Fruit fly (Drosophila melanogaster) whole organism, embryonic: ENCODE results near the gene dtn.

Experiments used
- Aef1 ChIP-seq: fragments of 200-800 bp; sonication (Bioruptor generic); IDR thresholded peaks from 3 replicates; pipeline ENCODE4 v1.3.6; 2022; ENCODE audit warnings: missing biosample characterization, missing genetic modification characterization
- Atf-2 ChIP-seq: fragments of 200-800 bp; sonication (Bioruptor generic); optimal IDR thresholded peaks from 2 replicates; lab custom pipeline; 2016; ENCODE audit warnings: missing biosample characterization, missing genetic modification characterization
- CG10366 ChIP-seq: fragments of 200-800 bp; sonication (Bioruptor generic); IDR thresholded peaks from 2 replicates; pipeline ENCODE4 v1.3.6; 2022; ENCODE audit warnings: missing biosample characterization, missing genetic modification characterization
- CG10565 ChIP-seq: fragments of 200-800 bp; sonication (Bioruptor generic); optimal IDR thresholded peaks from 3 replicates; lab custom pipeline; 2016; ENCODE audit warnings: missing biosample characterization, mild to moderate bottlenecking, missing genetic modification characterization
- CG10979 ChIP-seq: fragments of 200-800 bp; sonication (Bioruptor generic); optimal IDR thresholded peaks from 2 replicates; lab custom pipeline; 2018; ENCODE audit warnings: missing biosample characterization, mild to moderate bottlenecking, missing genetic modification characterization, moderate library complexity
- CG11398 ChIP-seq: fragments of 200-800 bp; sonication (Bioruptor generic); optimal IDR thresholded peaks from 2 replicates; lab custom pipeline; 2016; ENCODE audit warnings: missing biosample characterization, missing genetic modification characterization
- CG12299 ChIP-seq: fragments of 200-800 bp; sonication (Bioruptor generic); optimal IDR thresholded peaks from 2 replicates; lab custom pipeline; 2018; ENCODE audit warnings: missing biosample characterization, mild to moderate bottlenecking, missing genetic modification characterization
- CG12769 ChIP-seq: fragments of 200-800 bp; sonication (Bioruptor generic); optimal IDR thresholded peaks from 2 replicates; lab custom pipeline; 2019; ENCODE audit warnings: missing biosample characterization, mild to moderate bottlenecking, missing genetic modification characterization, moderate library complexity
- CG14050 ChIP-seq: fragments of 200-800 bp; sonication (Bioruptor generic); IDR thresholded peaks from 3 replicates; pipeline ENCODE4 v1.3.6; 2022; ENCODE audit warnings: missing biosample characterization, missing genetic modification characterization
- CG17328 ChIP-seq: fragments of 200-800 bp; sonication (Bioruptor generic); IDR thresholded peaks from 2 replicates; pipeline ENCODE4 v1.3.6; 2022; ENCODE audit warnings: missing biosample characterization, missing genetic modification characterization
- CG31388 ChIP-seq: fragments of 200-800 bp; sonication (Bioruptor generic); optimal IDR thresholded peaks from 2 replicates; lab custom pipeline; 2016; ENCODE audit warnings: missing biosample characterization, missing genetic modification characterization
- CG34422 ChIP-seq: fragments of 200-800 bp; sonication (Bioruptor generic); IDR thresholded peaks from 3 replicates; pipeline ENCODE4 v1.3.6; 2022; ENCODE audit warnings: missing biosample characterization, missing genetic modification characterization
- CG42726 ChIP-seq: fragments of 200-800 bp; sonication (Bioruptor generic); IDR thresholded peaks from 2 replicates; pipeline ENCODE4 v1.3.6; 2022; ENCODE audit warnings: missing biosample characterization, missing genetic modification characterization; ENCODE audit not compliant: partially characterized antibody
- CG4328 ChIP-seq: fragments of 200-800 bp; sonication (Bioruptor generic); optimal IDR thresholded peaks from 3 replicates; lab custom pipeline; 2017; ENCODE audit warnings: missing biosample characterization, missing genetic modification reagents, missing genetic modification characterization
- CG5180 ChIP-seq: fragments of 200-800 bp; sonication (Bioruptor generic); optimal IDR thresholded peaks from 3 replicates; lab custom pipeline; 2017; ENCODE audit warnings: missing biosample characterization, missing genetic modification characterization, mild to moderate bottlenecking, moderate library complexity, missing genetic modification reagents
- CG8089 ChIP-seq: fragments of 200-800 bp; sonication (Bioruptor generic); optimal IDR thresholded peaks from 3 replicates; lab custom pipeline; 2016; ENCODE audit warnings: missing biosample characterization, missing genetic modification characterization
- CG8359 ChIP-seq: fragments of 200-800 bp; sonication (Bioruptor generic); optimal IDR thresholded peaks from 2 replicates; lab custom pipeline; 2017; ENCODE audit warnings: missing biosample characterization, mild to moderate bottlenecking, missing genetic modification characterization, borderline replicate concordance
- CG8388 ChIP-seq: fragments of 200-800 bp; sonication (Bioruptor generic); optimal IDR thresholded peaks from 2 replicates; lab custom pipeline; 2019; ENCODE audit warnings: missing biosample characterization, mild to moderate bottlenecking, missing genetic modification characterization, moderate library complexity
- CG9797 ChIP-seq: fragments of 200-800 bp; sonication (Bioruptor generic); optimal IDR thresholded peaks from 3 replicates; lab custom pipeline; 2018; ENCODE audit warnings: missing biosample characterization, mild to moderate bottlenecking, missing genetic modification characterization
- Chrac-16 ChIP-seq: fragments of 200-800 bp; sonication (Bioruptor generic); optimal IDR thresholded peaks from 3 replicates; lab custom pipeline; 2016; ENCODE audit warnings: missing biosample characterization, missing genetic modification characterization
- D19A ChIP-seq: fragments of 200-800 bp; optimal IDR thresholded peaks from 3 replicates; lab custom pipeline; 2019; ENCODE audit warnings: missing biosample characterization, mild to moderate bottlenecking, missing genetic modification characterization, moderate library complexity
- Dbx ChIP-seq: fragments of 200-800 bp; sonication (Bioruptor generic); IDR thresholded peaks from 3 replicates; pipeline ENCODE4 v1.3.6; 2022; ENCODE audit warnings: missing biosample characterization, missing genetic modification characterization
- Deaf1 ChIP-seq: fragments of 200-800 bp; optimal IDR thresholded peaks from 3 replicates; lab custom pipeline; 2019; ENCODE audit warnings: missing biosample characterization, mild to moderate bottlenecking, missing genetic modification characterization, moderate library complexity
- Dek ChIP-seq: fragments of 200-800 bp; sonication (Bioruptor generic); optimal IDR thresholded peaks from 3 replicates; lab custom pipeline; 2019; ENCODE audit warnings: missing biosample characterization, mild to moderate bottlenecking, missing genetic modification characterization, moderate library complexity
- E2f1 ChIP-seq: fragments of 200-800 bp; sonication (Bioruptor generic); IDR thresholded peaks from 2 replicates; pipeline ENCODE4 v1.3.6; 2022; ENCODE audit warnings: missing biosample characterization, missing genetic modification characterization
- Hand ChIP-seq: fragments of 200-800 bp; sonication (Bioruptor generic); optimal IDR thresholded peaks from 2 replicates; lab custom pipeline; 2017; ENCODE audit warnings: mild to moderate bottlenecking, missing biosample characterization, missing genetic modification reagents, missing genetic modification characterization
- Hmr ChIP-seq: fragments of 200-800 bp; sonication (Bioruptor generic); optimal IDR thresholded peaks from 3 replicates; lab custom pipeline; 2017; ENCODE audit warnings: mild to moderate bottlenecking, missing biosample characterization, missing genetic modification reagents, missing genetic modification characterization
- Hsf ChIP-seq: fragments of 200-800 bp; sonication (Bioruptor generic); optimal IDR thresholded peaks from 3 replicates; lab custom pipeline; 2016; ENCODE audit warnings: missing biosample characterization, missing genetic modification characterization
- Max ChIP-seq: fragments of 200-800 bp; sonication (Bioruptor generic); optimal IDR thresholded peaks from 2 replicates; lab custom pipeline; 2016; ENCODE audit warnings: missing biosample characterization, mild to moderate bottlenecking, missing genetic modification characterization
- Nf-YA ChIP-seq: fragments of 200-800 bp; sonication (Bioruptor generic); IDR thresholded peaks from 2 replicates; pipeline ENCODE4 v1.3.6; 2022; ENCODE audit warnings: missing biosample characterization, missing genetic modification characterization
- Sry-δ ChIP-seq: fragments of 200-800 bp; sonication (Bioruptor generic); optimal IDR thresholded peaks from 2 replicates; lab custom pipeline; 2016; ENCODE audit warnings: missing biosample characterization, missing genetic modification characterization
- abd-A ChIP-seq: fragments of 200-800 bp; sonication (Bioruptor generic); optimal IDR thresholded peaks from 3 replicates; lab custom pipeline; 2019; ENCODE audit warnings: missing biosample characterization, mild to moderate bottlenecking, missing genetic modification characterization, moderate library complexity
- ase ChIP-seq: fragments of 200-800 bp; sonication (Bioruptor generic); IDR thresholded peaks from 3 replicates; pipeline ENCODE4 v1.3.6; 2022; ENCODE audit warnings: missing biosample characterization, missing genetic modification characterization
- bigmax ChIP-seq: fragments of 200-800 bp; sonication (Bioruptor generic); optimal IDR thresholded peaks from 2 replicates; lab custom pipeline; 2018; ENCODE audit warnings: missing biosample characterization, mild to moderate bottlenecking, missing genetic modification characterization
- bowl ChIP-seq: fragments of 200-800 bp; sonication (Bioruptor generic); IDR thresholded peaks from 2 replicates; pipeline ENCODE4 v1.3.6; 2022; ENCODE audit warnings: missing biosample characterization, missing genetic modification characterization
- br ChIP-seq: fragments of >200 bp; optimal IDR thresholded peaks from 2 replicates; lab custom pipeline; 2017
- chm ChIP-seq: fragments of 200-800 bp; sonication (Bioruptor generic); IDR thresholded peaks from 2 replicates; pipeline ENCODE4 v1.3.6; 2022; ENCODE audit warnings: missing biosample characterization, missing genetic modification characterization
- cwo ChIP-seq: fragments of 200-800 bp; sonication (Bioruptor generic); optimal IDR thresholded peaks from 3 replicates; lab custom pipeline; 2017; ENCODE audit warnings: missing biosample characterization, missing genetic modification characterization, mild to moderate bottlenecking, moderate library complexity, missing genetic modification reagents
- dmrt99B ChIP-seq: fragments of 200-800 bp; sonication (Bioruptor generic); optimal IDR thresholded peaks from 2 replicates; lab custom pipeline; 2018; ENCODE audit warnings: missing biosample characterization, mild to moderate bottlenecking, missing genetic modification characterization, moderate library complexity
- exex ChIP-seq: fragments of 200-800 bp; sonication (Bioruptor generic); optimal IDR thresholded peaks from 4 replicates; lab custom pipeline; 2018; ENCODE audit warnings: missing biosample characterization, mild to moderate bottlenecking, missing genetic modification characterization, moderate library complexity
- gt ChIP-seq: fragments of 200-800 bp; sonication (Bioruptor generic); IDR thresholded peaks from 2 replicates; pipeline ENCODE4 v1.3.6; 2022; ENCODE audit warnings: missing biosample characterization, missing genetic modification characterization
- insv ChIP-seq, 2 experiments: fragments of 200-800 bp; sonication (Bioruptor generic); optimal IDR thresholded peaks; 3 replicates each; lab custom pipeline; 2016 to 2018; ENCODE audit warnings: missing biosample characterization in 2 of 2, missing genetic modification characterization in 2 of 2
- jumu ChIP-seq: fragments of 200-800 bp; sonication (Bioruptor generic); optimal IDR thresholded peaks from 3 replicates; lab custom pipeline; 2016; ENCODE audit warnings: missing biosample characterization, missing genetic modification characterization
- nom ChIP-seq: fragments of 200-800 bp; sonication (Bioruptor generic); optimal IDR thresholded peaks from 2 replicates; lab custom pipeline; 2017; ENCODE audit warnings: missing biosample characterization, missing genetic modification characterization, mild to moderate bottlenecking, moderate library complexity, missing genetic modification reagents
- odd ChIP-seq: fragments of 200-800 bp; sonication (Bioruptor generic); optimal IDR thresholded peaks from 2 replicates; lab custom pipeline; 2017; ENCODE audit warnings: missing biosample characterization, mild to moderate bottlenecking, missing genetic modification characterization
- onecut ChIP-seq: fragments of 200-800 bp; sonication (Bioruptor generic); IDR thresholded peaks from 2 replicates; pipeline ENCODE4 v1.3.6; 2022; ENCODE audit warnings: missing biosample characterization, missing genetic modification characterization
- prd ChIP-seq, 3 experiments: fragments of >200 bp in 2 of 3; fragments of 200-800 bp in 1 of 3; sonication (Bioruptor generic) in 1 of 3; optimal IDR thresholded peaks in 2 of 3; IDR thresholded peaks in 1 of 3; 2 replicates in 2 of 3; 3 replicates in 1 of 3; pipeline versions ENCODE4 v1.3.6 to Lab custom; 2017 to 2022; ENCODE audit warnings: missing biosample characterization in 1 of 3, missing genetic modification characterization in 1 of 3
- scrt ChIP-seq: fragments of 200-800 bp; sonication (Bioruptor generic); optimal IDR thresholded peaks from 2 replicates; lab custom pipeline; 2018; ENCODE audit warnings: missing biosample characterization, mild to moderate bottlenecking, missing genetic modification characterization, moderate library complexity
- sim ChIP-seq: fragments of 200-800 bp; sonication (Bioruptor generic); IDR thresholded peaks from 2 replicates; pipeline ENCODE4 v1.3.6; 2022; ENCODE audit warnings: missing biosample characterization, missing genetic modification characterization
- toy ChIP-seq: fragments of 200-800 bp; sonication (Bioruptor generic); IDR thresholded peaks from 2 replicates; pipeline ENCODE4 v1.3.6; 2022; ENCODE audit warnings: missing biosample characterization, missing genetic modification characterization

Gene dtn

dm6 chrX:6263614-6264130 lies 38.2 kb downstream of the dtn start (continued):
- TF ChIP-seq jumu (GFP tag; lab: Kevin White, UChicago) (no peak), CG8089 (no peak), Aef1 (peak; percentile 50; the same call in 2 of the 3 replicates), CG4328 (peak; percentile 58), scrt (GFP tag; lab: Kevin White, UChicago) (peak; percentile 80), CG10366 (GFP tag; lab: Robert Waterston, UW) (no peak; the same call in 1 of the 2 replicates), E2f1 (no peak), CG10979 (peak; percentile 69), Hsf (GFP tag; lab: Kevin White, UChicago) (peak; percentile 54), CG8388 (GFP tag; lab: Kevin White, UChicago) (peak; percentile 63), Hmr (GFP tag; lab: Kevin White, UChicago) (peak; percentile 88), prd (optimal IDR thresholded peaks at IDR 0.05; lab: Kevin White, UChicago) (no peak), prd (GFP tag; IDR thresholded peaks at IDR 0.05; lab: Robert Waterston, UW) (peak; percentile 71), CG9797 (GFP tag; lab: Kevin White, UChicago) (no peak), odd (peak; percentile 79), Nf-YA (peak; percentile 48; the same call in 1 of the 2 replicates), cwo (peak; percentile 80), dmrt99B (tag; lab: Kevin White, UChicago) (peak; percentile 89), CG5180 (GFP tag; lab: Kevin White, UChicago) (peak; percentile 76), Sry-δ (no peak), nom (GFP tag; lab: Kevin White, UChicago) (no peak), CG31388 (GFP tag; lab: Kevin White, UChicago) (peak; percentile 50), Atf-2 (GFP tag; lab: Kevin White, UChicago) (peak; percentile 24), Dek (tag; lab: Kevin White, UChicago) (peak; percentile 51), br (lab: Kevin White, UChicago) (no peak), CG12769 (tag; lab: Kevin White, UChicago) (peak; percentile 76), chm (GFP tag; lab: Robert Waterston, UW) (no peak), CG17328 (no peak), Max (peak; percentile 55), bowl (no peak), CG14050 (peak; percentile 24; the same call in 2 of the 3 replicates), Dbx (peak; percentile 55), gt (GFP tag; lab: Robert Waterston, UW) (no peak), CG42726 (no peak), exex (tag; lab: Kevin White, UChicago) (peak; percentile 87), CG34422 (GFP tag; lab: Robert Waterston, UW) (peak; percentile 45; the same call in 2 of the 3 replicates), CG11398 (GFP tag; lab: Kevin White, UChicago) (peak; percentile 26), Deaf1 (tag; lab: Kevin White, UChicago) (peak; percentile 63), insv (GFP tag; optimal IDR thresholded peaks at IDR 0.05; lab: Kevin White, UChicago) (peak in 1 of 2 experiments; percentile 36), bigmax (GFP tag; lab: Kevin White, UChicago) (no peak), toy (GFP tag; lab: Robert Waterston, UW) (0 out of 2 replicates have a peak, but pooled peaks have one; percentile 6), sim (GFP tag; lab: Robert Waterston, UW) (no peak), Hand (GFP tag; lab: Kevin White, UChicago) (peak; percentile 72), onecut (GFP tag; lab: Robert Waterston, UW) (peak; percentile 48), CG8359 (GFP tag; lab: Kevin White, UChicago) (peak; percentile 40), abd-A (peak; percentile 51), CG10565 (peak; percentile 11), Chrac-16 (peak; percentile 39), ase (GFP tag; lab: Robert Waterston, UW) (peak; percentile 45; the same call in 1 of the 3 replicates), D19A (tag; lab: Kevin White, UChicago) (peak; percentile 77), CG12299 (peak; percentile 62)
